Worm (Caenorhabditis elegans) whole organism, mixed stage, embryonic: ENCODE measurements around the gene lgc-4.

ENCODE experiments used
- M03D4.4 ChIP-seq: sonication (generic microtip); optimal IDR thresholded peaks from 2 replicates; lab custom pipeline; 2017; ENCODE audit warnings: mild to moderate bottlenecking, missing genetic modification characterization, missing compliant biosample characterization
- bed-3 ChIP-seq: fragments of 200-800 bp; sonication (Bioruptor generic); optimal IDR thresholded peaks from 3 replicates; lab custom pipeline; 2018; ENCODE audit warnings: mild to moderate bottlenecking, missing genetic modification characterization, moderate library complexity, missing compliant biosample characterization
- ceh-39 ChIP-seq: fragments of 150-350 bp; optimal IDR thresholded peaks from 2 replicates; lab custom pipeline; 2014; ENCODE audit warnings: missing biosample characterization, missing genetic modification characterization
- ceh-43 ChIP-seq: fragments of 200-800 bp; sonication (Bioruptor generic); optimal IDR thresholded peaks from 2 replicates; lab custom pipeline; 2018; ENCODE audit warnings: mild to moderate bottlenecking, missing genetic modification characterization, moderate library complexity, missing compliant biosample characterization
- ces-1 ChIP-seq: fragments of 150-350 bp; optimal IDR thresholded peaks from 2 replicates; lab custom pipeline; 2014; ENCODE audit warnings: missing biosample characterization, missing genetic modification reagents, missing genetic modification characterization
- cnd-1 ChIP-seq: fragments of 200-800 bp; sonication (Bioruptor generic); optimal IDR thresholded peaks from 2 replicates; lab custom pipeline; 2018; ENCODE audit warnings: mild to moderate bottlenecking, missing genetic modification characterization, missing compliant biosample characterization
- drap-1 ChIP-seq: fragments of 200-800 bp; sonication (Bioruptor generic); optimal IDR thresholded peaks from 3 replicates; lab custom pipeline; 2018; ENCODE audit warnings: mild to moderate bottlenecking, missing genetic modification characterization, missing compliant biosample characterization
- elt-1 ChIP-seq: sonication (generic microtip); optimal IDR thresholded peaks from 2 replicates; lab custom pipeline; 2017; ENCODE audit warnings: missing genetic modification characterization, mild to moderate bottlenecking, missing compliant biosample characterization, antibody characterized with exemption, moderate library complexity, borderline replicate concordance; ENCODE audit not compliant: insufficient read depth
- elt-3 ChIP-seq: fragments of 150-350 bp; optimal IDR thresholded peaks from 2 replicates; lab custom pipeline; 2014; ENCODE audit warnings: missing biosample characterization, missing genetic modification characterization
- flh-1 ChIP-seq: fragments of 200-800 bp; sonication (Bioruptor generic); optimal IDR thresholded peaks from 2 replicates; lab custom pipeline; 2018; ENCODE audit warnings: mild to moderate bottlenecking, missing genetic modification characterization, moderate library complexity, missing compliant biosample characterization
- ham-2 ChIP-seq: fragments of 200-800 bp; sonication (Bioruptor generic); optimal IDR thresholded peaks from 2 replicates; lab custom pipeline; 2018; ENCODE audit warnings: mild to moderate bottlenecking, missing genetic modification characterization, missing compliant biosample characterization
- hlh-1 ChIP-seq: fragments of 150-350 bp; optimal IDR thresholded peaks from 2 replicates; lab custom pipeline; 2014; ENCODE audit warnings: missing biosample characterization, missing genetic modification reagents, missing genetic modification characterization
- lin-13 ChIP-seq: fragments of 150-350 bp; optimal IDR thresholded peaks from 2 replicates; lab custom pipeline; 2014; ENCODE audit warnings: missing biosample characterization, missing genetic modification characterization
- lin-32 ChIP-seq: fragments of 200-800 bp; sonication (Bioruptor generic); optimal IDR thresholded peaks from 2 replicates; lab custom pipeline; 2018; ENCODE audit warnings: mild to moderate bottlenecking, missing genetic modification characterization, missing compliant biosample characterization
- mab-5 ChIP-seq: fragments of 150-350 bp; optimal IDR thresholded peaks from 2 replicates; lab custom pipeline; 2014; ENCODE audit warnings: missing biosample characterization, missing genetic modification characterization
- mep-1 ChIP-seq: fragments of 150-350 bp; optimal IDR thresholded peaks from 2 replicates; lab custom pipeline; 2017; ENCODE audit warnings: missing biosample characterization, missing genetic modification reagents, missing genetic modification characterization, inconsistent platforms
- mls-2 ChIP-seq: sonication (generic microtip); optimal IDR thresholded peaks from 2 replicates; lab custom pipeline; 2016; ENCODE audit warnings: mild to moderate bottlenecking, missing genetic modification characterization, moderate library complexity, missing compliant biosample characterization
- nhr-12 ChIP-seq: fragments of 150-350 bp; optimal IDR thresholded peaks from 2 replicates; lab custom pipeline; 2014; ENCODE audit warnings: missing biosample characterization, missing genetic modification characterization
- nhr-237 ChIP-seq: fragments of 150-350 bp; optimal IDR thresholded peaks from 2 replicates; lab custom pipeline; 2014; ENCODE audit warnings: missing biosample characterization, missing genetic modification characterization
- nhr-28 ChIP-seq: fragments of 150-350 bp; optimal IDR thresholded peaks from 2 replicates; lab custom pipeline; 2014; ENCODE audit warnings: missing biosample characterization, missing genetic modification characterization
- nhr-76 ChIP-seq: sonication (generic microtip); optimal IDR thresholded peaks from 2 replicates; lab custom pipeline; 2017; ENCODE audit warnings: missing biosample characterization, missing genetic modification characterization
- pha-4 ChIP-seq: fragments of 150-350 bp; optimal IDR thresholded peaks from 2 replicates; lab custom pipeline; 2018; ENCODE audit warnings: missing biosample characterization, missing genetic modification reagents, missing genetic modification characterization
- sem-2 ChIP-seq: fragments of 200-800 bp; sonication (Bioruptor generic); optimal IDR thresholded peaks from 2 replicates; lab custom pipeline; 2018; ENCODE audit warnings: mild to moderate bottlenecking, missing genetic modification characterization, missing compliant biosample characterization
- snpc-4 ChIP-seq: fragments of 150-350 bp; optimal IDR thresholded peaks from 2 replicates; lab custom pipeline; 2014; ENCODE audit warnings: missing biosample characterization, missing genetic modification characterization
- sptf-1 ChIP-seq: sonication (generic microtip); optimal IDR thresholded peaks from 2 replicates; lab custom pipeline; 2017; ENCODE audit warnings: mild to moderate bottlenecking, missing genetic modification characterization, moderate library complexity, missing compliant biosample characterization
- unc-120 ChIP-seq: sonication (generic microtip); optimal IDR thresholded peaks from 2 replicates; lab custom pipeline; 2017; ENCODE audit warnings: missing genetic modification characterization, missing compliant biosample characterization; ENCODE audit not compliant: poor library complexity, severe bottlenecking
- unc-39 ChIP-seq: fragments of 150-350 bp; optimal IDR thresholded peaks from 2 replicates; lab custom pipeline; 2014; ENCODE audit warnings: missing biosample characterization, missing genetic modification characterization
- unc-62 ChIP-seq: fragments of 150-350 bp; optimal IDR thresholded peaks from 2 replicates; lab custom pipeline; 2014; ENCODE audit warnings: missing biosample characterization, missing genetic modification reagents, missing genetic modification characterization
- zip-8 ChIP-seq: fragments of 150-350 bp; optimal IDR thresholded peaks from 2 replicates; lab custom pipeline; 2014; ENCODE audit warnings: missing biosample characterization, missing genetic modification characterization
- ztf-11 ChIP-seq: fragments of 150-350 bp; optimal IDR thresholded peaks from 2 replicates; lab custom pipeline; 2014; ENCODE audit warnings: missing biosample characterization, missing genetic modification characterization

Gene lgc-4

ce11 chrX:9242123-9242522 is at the start of gene lgc-4:
Gene lgc-4 (minus strand): TSS chrX:9242223.
- TF ChIP-seq mls-2, result no peak
- TF ChIP-seq elt-3 (tag; lab: Kevin White, UChicago), result no peak
- TF ChIP-seq sptf-1 (tag; lab: Kevin White, UChicago), result no peak
- no peak for TF ChIP-seq ces-1 (GFP tag; lab: Kevin White, UChicago)
- no peak for TF ChIP-seq M03D4.4
- TF ChIP-seq ceh-43, result no peak
- no peak for TF ChIP-seq nhr-237 (tag; lab: Kevin White, UChicago)
- TF ChIP-seq unc-120 (tag; lab: Kevin White, UChicago), result no peak
- no peak for TF ChIP-seq nhr-76 (tag; lab: Kevin White, UChicago)
- TF ChIP-seq flh-1 (GFP tag; lab: Kevin White, UChicago), result no peak
- no peak for TF ChIP-seq unc-62
- TF ChIP-seq ceh-39 (tag; lab: Kevin White, UChicago), result no peak
- TF ChIP-seq cnd-1, result no peak
- no peak for TF ChIP-seq lin-13
- no peak for TF ChIP-seq nhr-28
- no peak for TF ChIP-seq ham-2 (GFP tag; lab: Kevin White, UChicago)
- no peak for TF ChIP-seq mep-1 (tag; lab: Kevin White, UChicago)
- no peak for TF ChIP-seq snpc-4

ce11 chrX:9291345-9291744 is 49.3 kb upstream of the lgc-4 start, which contains the start of gene B0416.3:
Gene B0416.3 (plus strand): TSS chrX:9291645.
- TF ChIP-seq mep-1 (tag; lab: Kevin White, UChicago) (no peak), unc-62 (no peak), bed-3 (GFP tag; lab: Kevin White, UChicago) (no peak), lin-13 (no peak)

- TF ChIP-seq elt-3 (tag; lab: Kevin White, UChicago), result no peak
- TF ChIP-seq lin-32 (GFP tag; lab: Kevin White, UChicago), result no peak
- TF ChIP-seq nhr-237 (tag; lab: Kevin White, UChicago), result no peak
- TF ChIP-seq mls-2, result no peak
- no peak for TF ChIP-seq unc-62
- no peak for TF ChIP-seq hlh-1
- TF ChIP-seq ces-1 (GFP tag; lab: Kevin White, UChicago), result no peak
- no peak for TF ChIP-seq zip-8
- no peak for TF ChIP-seq ceh-43
- TF ChIP-seq sem-2 (GFP tag; lab: Kevin White, UChicago), result no peak
- TF ChIP-seq drap-1 (GFP tag; lab: Kevin White, UChicago), result no peak
- TF ChIP-seq sptf-1 (tag; lab: Kevin White, UChicago), result no peak
- TF ChIP-seq pha-4 (tag; lab: Kevin White, UChicago), result no peak
Measured at ce11 chrX:9283026-9283425, 41.0 kb upstream of the lgc-4 start, which contains the start of gene B0416.11. Gene B0416.11 (minus strand): TSS chrX:9283126.

ce11 chrX:9278653-9279052 is 36.6 kb upstream of the lgc-4 start, which contains the start of gene B0416.4:
Gene B0416.4 (plus strand): TSS chrX:9278953.
- TF ChIP-seq unc-62 (no peak), ztf-11 (no peak), nhr-237 (tag; lab: Kevin White, UChicago) (no peak), M03D4.4 (no peak), mab-5 (tag; lab: Kevin White, UChicago) (no peak), unc-39 (tag; lab: Kevin White, UChicago) (no peak), drap-1 (GFP tag; lab: Kevin White, UChicago) (no peak), bed-3 (GFP tag; lab: Kevin White, UChicago) (no peak), nhr-12 (tag; lab: Kevin White, UChicago) (no peak), pha-4 (tag; lab: Kevin White, UChicago) (no peak), elt-1 (tag; lab: Kevin White, UChicago) (no peak), elt-3 (tag; lab: Kevin White, UChicago) (no peak), unc-120 (tag; lab: Kevin White, UChicago) (no peak), mls-2 (no peak), sptf-1 (tag; lab: Kevin White, UChicago) (no peak), ces-1 (GFP tag; lab: Kevin White, UChicago) (no peak)
- TF ChIP-seq, all 35 proteins: peak for 0

- TF ChIP-seq nhr-28 (no peak), drap-1 (GFP tag; lab: Kevin White, UChicago) (no peak), bed-3 (GFP tag; lab: Kevin White, UChicago) (no peak), mab-5 (tag; lab: Kevin White, UChicago) (no peak), lin-32 (GFP tag; lab: Kevin White, UChicago) (no peak), elt-3 (tag; lab: Kevin White, UChicago) (no peak), unc-120 (tag; lab: Kevin White, UChicago) (no peak), snpc-4 (no peak), ceh-43 (no peak), nhr-237 (tag; lab: Kevin White, UChicago) (no peak), zip-8 (no peak), hlh-1 (no peak), nhr-76 (tag; lab: Kevin White, UChicago) (no peak), M03D4.4 (no peak)
- TF ChIP-seq, all 35 proteins: peak for 0
Measured at ce11 chrX:9274574-9274973, 32.6 kb upstream of the lgc-4 start, which contains the start of gene B0416.10. Gene B0416.10 (minus strand): TSS chrX:9274674.
